Fruit fly (Drosophila melanogaster): ENCODE data around the gene CG16825.

The CG16825 gene

dm6 chr2L:13286456-13286855 is 18.1 kb upstream of the CG16825 start, which contains the start of the genes Drep4 and Uvrag (continued):
- TF ChIP-seq CG33557 (GFP tag; optimal IDR thresholded peaks at IDR 0.05) (peak; percentile 59), CG7372 (GFP tag; IDR thresholded peaks at IDR 0.05) (peak; percentile 38; the same call in 1 of the 2 replicates), ac (GFP tag; optimal IDR thresholded peaks at IDR 0.05) (no peak), CG12299 (tag; optimal IDR thresholded peaks at IDR 0.05) (peak; percentile 59), CG2120 (GFP tag; optimal IDR thresholded peaks at IDR 0.05) (peak; percentile 55), Dip3 (GFP tag; optimal IDR thresholded peaks at IDR 0.05) (peak; percentile 33), oc (tag; optimal IDR thresholded peaks at IDR 0.05) (no peak), Gug (GFP tag; IDR thresholded peaks at IDR 0.05) (no peak), CG14860 (GFP tag; IDR thresholded peaks at IDR 0.05; ENCODE audit: partially characterized antibody) (no peak), CG9932 (GFP tag; IDR thresholded peaks at IDR 0.05) (peak; percentile 86), wor (GFP tag; IDR thresholded peaks at IDR 0.05) (no peak), ERR (GFP tag; optimal IDR thresholded peaks at IDR 0.05) (no peak), BEAF-32 (GFP tag; optimal IDR thresholded peaks at IDR 0.05) (peak; percentile 33), dati (GFP tag; IDR thresholded peaks at IDR 0.05) (no peak), CG17612 (GFP tag; IDR thresholded peaks at IDR 0.05) (no peak), sqz (GFP tag; optimal IDR thresholded peaks at IDR 0.05) (peak; percentile 90), CG31388 (GFP tag; optimal IDR thresholded peaks at IDR 0.05) (no peak), Dbx (GFP tag; IDR thresholded peaks at IDR 0.05) (peak; percentile 75), CG6765 (GFP tag; optimal IDR thresholded peaks at IDR 0.05) (peak; percentile 35), zfh1 (GFP tag; IDR thresholded peaks at IDR 0.05) (no peak), hbn (GFP tag; IDR thresholded peaks at IDR 0.05; ENCODE audit: partially characterized antibody) (no peak), pzg (GFP tag; optimal IDR thresholded peaks at IDR 0.05) (peak; percentile 18), CG10565 (GFP tag; optimal IDR thresholded peaks at IDR 0.05) (no peak), Hand (GFP tag; optimal IDR thresholded peaks at IDR 0.05) (no peak), knrl (GFP tag; IDR thresholded peaks at IDR 0.05; ENCODE audit: partially characterized antibody) (no peak; the same call in 2 of the 3 replicates), z (GFP tag; IDR thresholded peaks at IDR 0.05) (no peak), B-H2 (GFP tag; optimal IDR thresholded peaks at IDR 0.05) (peak; percentile 75), ci (GFP tag; IDR thresholded peaks at IDR 0.05) (no peak), CG11247 (GFP tag; IDR thresholded peaks at IDR 0.05) (0 out of 2 replicates have a peak, but pooled peaks have one; percentile 15), CG17912 (GFP tag; optimal IDR thresholded peaks at IDR 0.05) (no peak), lbe (GFP tag; optimal IDR thresholded peaks at IDR 0.05) (no peak), pfk (GFP tag; optimal IDR thresholded peaks at IDR 0.05) (no peak), en (GFP tag; optimal IDR thresholded peaks at IDR 0.05) (no peak), CG8924 (tag; optimal IDR thresholded peaks at IDR 0.05) (no peak), Hsf (GFP tag; optimal IDR thresholded peaks at IDR 0.05) (no peak), CG1233 (GFP tag; optimal IDR thresholded peaks at IDR 0.05) (peak; percentile 39), cato (GFP tag; optimal IDR thresholded peaks at IDR 0.05; ENCODE audit: borderline replicate concordance) (peak; percentile 51), CG7928 (GFP tag; optimal IDR thresholded peaks at IDR 0.05) (no peak), btn (GFP tag; optimal IDR thresholded peaks at IDR 0.05) (no peak), jigr1 (GFP tag; IDR thresholded peaks at IDR 0.05) (no peak), Med (GFP tag) (no peak), pros (GFP tag; optimal IDR thresholded peaks at IDR 0.05) (no peak), da (GFP tag; optimal IDR thresholded peaks at IDR 0.05) (no peak), Sry-β (GFP tag; optimal IDR thresholded peaks at IDR 0.05) (peak; percentile 97), CG1529 (GFP tag; optimal IDR thresholded peaks at IDR 0.05) (no peak), CG31441 (GFP tag; IDR thresholded peaks at IDR 0.05) (no peak), CG18599 (GFP tag; optimal IDR thresholded peaks at IDR 0.05) (no peak), CG34422 (GFP tag; IDR thresholded peaks at IDR 0.05) (0 out of 3 replicates have a peak, but pooled peaks have one; percentile 14), tin (GFP tag; optimal IDR thresholded peaks at IDR 0.05) (peak; percentile 64), CG6689 (GFP tag; IDR thresholded peaks at IDR 0.05) (peak; percentile 31; the same call in 1 of the 2 replicates), CG13424 (tag; optimal IDR thresholded peaks at IDR 0.05) (peak; percentile 80)
